Worm (Caenorhabditis elegans): Measurements from ENCODE around the gene fbxa-105.

Gene fbxa-105

DNA sequence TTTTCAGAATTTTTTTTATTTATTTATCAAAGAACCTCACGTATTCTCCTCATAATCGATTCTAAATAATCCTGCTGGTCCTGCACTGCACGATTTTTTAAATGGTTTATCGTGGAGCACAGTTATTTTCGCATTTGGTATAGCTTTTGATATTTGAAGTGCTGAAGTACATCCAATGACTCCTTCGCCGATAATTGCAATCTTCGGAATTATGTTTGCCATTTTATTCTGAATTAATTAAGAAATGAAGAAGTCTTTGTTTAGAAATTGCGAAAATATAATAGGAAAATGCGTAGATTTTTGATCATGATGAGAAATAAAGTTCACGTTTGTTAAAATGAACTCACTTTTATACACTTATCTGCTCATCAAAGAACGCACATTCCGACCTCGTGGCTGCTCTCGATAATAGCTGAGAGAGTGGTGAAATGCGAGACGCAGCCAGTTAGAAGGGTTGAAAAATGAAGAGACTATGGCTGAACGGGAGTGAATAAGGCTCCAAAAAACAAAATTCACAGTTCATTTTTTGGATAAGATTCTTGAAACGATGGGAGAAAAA lies 43.1 kb upstream of the fbxa-105 start (continued):
- TF ChIP-seq F33H1.4 (GFP tag; IDR thresholded peaks at IDR 0.05) = no peak
- no peak for TF ChIP-seq ztf-18 (tag; optimal IDR thresholded peaks at IDR 0.05)
- no peak for TF ChIP-seq snpc-3.4 (tag; optimal IDR thresholded peaks at IDR 0.05)
- TF ChIP-seq ceh-100 (GFP tag; IDR thresholded peaks at IDR 0.05) = no peak
- TF ChIP-seq nfyb-1 (GFP tag; IDR thresholded peaks at IDR 0.05) = peak; percentile 55
- TF ChIP-seq repo-1 (tag; optimal IDR thresholded peaks at IDR 0.05) = no peak
- TF ChIP-seq let-526 (GFP tag; IDR thresholded peaks at IDR 0.05) = no peak
- TF ChIP-seq mes-4 (tag; optimal IDR thresholded peaks at IDR 0.05) = no peak
- no peak for TF ChIP-seq F52B5.7 (tag; optimal IDR thresholded peaks at IDR 0.05)
- TF ChIP-seq mcd-1 (GFP tag; IDR thresholded peaks at IDR 0.05) = 0 out of 2 replicates have a peak, but pooled peaks have one; percentile 6
- no peak for TF ChIP-seq B0035.1 (tag; optimal IDR thresholded peaks at IDR 0.05)
- no peak for TF ChIP-seq Y53F4B.3 (GFP tag; IDR thresholded peaks at IDR 0.05)
- no peak for TF ChIP-seq hsf-1 (GFP tag; IDR thresholded peaks at IDR 0.05)
- peak; percentile 9 for TF ChIP-seq ZK185.1 (tag; optimal IDR thresholded peaks at IDR 0.05; ENCODE audit: poor library complexity, severe bottlenecking)
- TF ChIP-seq nfya-1 (tag; optimal IDR thresholded peaks at IDR 0.05; ENCODE audit: borderline replicate concordance, insufficient read depth) = no peak
- TF ChIP-seq egl-18 (GFP tag; IDR thresholded peaks at IDR 0.05) = no peak
- no peak for TF ChIP-seq lir-1 (GFP tag; conservative IDR thresholded peaks at IDR 0.05)
- no peak for TF ChIP-seq F23B12.7 (tag; optimal IDR thresholded peaks at IDR 0.05; ENCODE audit: insufficient read depth)
- TF ChIP-seq ztf-26 (tag; optimal IDR thresholded peaks at IDR 0.05) = no peak
- TF ChIP-seq cebp-1 (GFP tag; IDR thresholded peaks at IDR 0.05) = no peak
- TF ChIP-seq cebp-1 (tag; optimal IDR thresholded peaks at IDR 0.05) = peak; percentile 52
- peak; percentile 32 for TF ChIP-seq attf-5 (GFP tag; optimal IDR thresholded peaks at IDR 0.05)
- TF ChIP-seq ekl-4 (GFP tag; IDR thresholded peaks at IDR 0.05) = no peak; the same call in 1 of the 2 replicates
- no peak for TF ChIP-seq zim-3 (tag; optimal IDR thresholded peaks at IDR 0.05)
- 0 out of 2 replicates have a peak, but pooled peaks have one; percentile 30 for TF ChIP-seq K11D2.4 (GFP tag; IDR thresholded peaks at IDR 0.05)
- TF ChIP-seq dpff-1 (tag; optimal IDR thresholded peaks at IDR 0.05) = no peak
- TF ChIP-seq die-1 (tag; optimal IDR thresholded peaks at IDR 0.05) = no peak
- TF ChIP-seq madf-6 (GFP tag; IDR thresholded peaks at IDR 0.05) = no peak
- no peak for TF ChIP-seq ceh-40 (GFP tag; IDR thresholded peaks at IDR 0.05)
- TF ChIP-seq gei-17 (GFP tag; optimal IDR thresholded peaks at IDR 0.05) = no peak
- no peak for TF ChIP-seq mxl-1 (tag; optimal IDR thresholded peaks at IDR 0.05)
- no peak for TF ChIP-seq athp-1 (tag; optimal IDR thresholded peaks at IDR 0.05)
- TF ChIP-seq F57A8.1 (GFP tag; optimal IDR thresholded peaks at IDR 0.05) = no peak
- TF ChIP-seq nhr-80 (tag; optimal IDR thresholded peaks at IDR 0.05) = peak; percentile 45
- no peak for TF ChIP-seq F22D6.2 (tag; optimal IDR thresholded peaks at IDR 0.05)
- no peak for TF ChIP-seq unc-130 (GFP tag; optimal IDR thresholded peaks at IDR 0.05)
- no peak for TF ChIP-seq ztf-22 (GFP tag; optimal IDR thresholded peaks at IDR 0.05)
- TF ChIP-seq C06A6.2 (GFP tag; conservative IDR thresholded peaks at IDR 0.05) = no peak
- no peak for TF ChIP-seq bed-1 (GFP tag; IDR thresholded peaks at IDR 0.05)
- TF ChIP-seq hmg-20 (GFP tag; IDR thresholded peaks at IDR 0.05) = no peak
- TF ChIP-seq lsy-27 (tag; optimal IDR thresholded peaks at IDR 0.05; ENCODE audit: borderline replicate concordance, insufficient read depth) = no peak
- TF ChIP-seq hrde-1 (tag; optimal IDR thresholded peaks at IDR 0.05; ENCODE audit: borderline replicate concordance) = no peak
- peak; percentile 50 for TF ChIP-seq somi-1 (GFP tag; optimal IDR thresholded peaks at IDR 0.05)
- TF ChIP-seq F10E7.11 (tag; optimal IDR thresholded peaks at IDR 0.05) = no peak
- TF ChIP-seq nhr-179 (tag; optimal IDR thresholded peaks at IDR 0.05) = no peak
- TF ChIP-seq atf-7 (tag; optimal IDR thresholded peaks at IDR 0.05) = no peak
- TF ChIP-seq nhr-27 (tag; optimal IDR thresholded peaks at IDR 0.05) = no peak
- TF ChIP-seq ztf-25 (GFP tag; IDR thresholded peaks at IDR 0.05) = no peak
- 0 out of 2 replicates have a peak, but pooled peaks have one; percentile 29 for TF ChIP-seq Y56A3A.18 (GFP tag; IDR thresholded peaks at IDR 0.05)

Data from whole organism, young adult.